Worm (Caenorhabditis elegans): ENCODE results near the gene stn-2.

The stn-2 gene

DNA sequence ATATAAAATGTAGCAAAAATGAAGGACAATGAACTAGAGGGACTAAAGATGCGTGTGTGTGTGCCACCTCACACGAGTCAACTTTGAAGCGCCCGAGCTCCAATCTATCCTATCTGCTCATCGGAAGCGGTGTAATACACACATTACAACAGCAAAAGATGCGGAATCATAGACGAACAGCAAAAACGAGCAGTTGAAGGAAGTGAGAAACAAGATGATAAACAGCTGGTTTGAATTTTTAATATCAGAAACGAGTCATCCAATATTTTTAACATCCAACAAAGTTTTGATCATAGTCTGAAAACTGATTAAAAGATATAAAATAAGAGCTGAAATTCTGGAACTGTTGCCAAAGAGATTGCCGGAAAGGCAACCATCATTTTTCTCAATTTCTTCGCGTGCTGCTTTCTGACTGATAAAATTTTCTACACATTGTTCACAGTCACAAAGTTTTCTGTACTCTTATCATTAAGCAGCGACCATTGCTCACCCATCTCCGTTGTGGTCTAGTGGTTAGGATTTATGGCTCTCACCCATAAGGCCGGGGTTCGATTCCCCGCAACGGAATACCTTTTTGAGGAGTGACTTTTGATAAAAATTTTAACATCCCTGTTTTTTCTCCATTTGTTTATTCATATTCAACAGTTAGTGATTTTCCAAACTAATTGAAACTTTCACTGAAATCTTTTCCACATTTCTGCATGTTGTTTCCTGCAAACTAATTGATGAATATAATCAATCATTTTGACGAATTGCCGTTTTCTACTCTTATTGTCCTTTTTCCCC, at the start of gene stn-2:
Gene stn-2, minus strand, starts transcription at position 75 of the 786 bp plus-strand sequence.
- TF ChIP-seq ceh-24 (tag; optimal IDR thresholded peaks at IDR 0.05) (no peak), unc-55 (GFP tag; optimal IDR thresholded peaks at IDR 0.05) (peak; percentile 40), lim-6 (tag; optimal IDR thresholded peaks at IDR 0.05) (no peak), fax-1 (tag; optimal IDR thresholded peaks at IDR 0.05) (no peak), odd-2 (tag; optimal IDR thresholded peaks at IDR 0.05) (no peak), sox-4 (tag; optimal IDR thresholded peaks at IDR 0.05) (no peak), mec-3 (tag; optimal IDR thresholded peaks at IDR 0.05; ENCODE audit: borderline replicate concordance) (no peak), sdc-2 (tag; optimal IDR thresholded peaks at IDR 0.05) (no peak), zip-5 (tag; optimal IDR thresholded peaks at IDR 0.05) (no peak)

DNA sequence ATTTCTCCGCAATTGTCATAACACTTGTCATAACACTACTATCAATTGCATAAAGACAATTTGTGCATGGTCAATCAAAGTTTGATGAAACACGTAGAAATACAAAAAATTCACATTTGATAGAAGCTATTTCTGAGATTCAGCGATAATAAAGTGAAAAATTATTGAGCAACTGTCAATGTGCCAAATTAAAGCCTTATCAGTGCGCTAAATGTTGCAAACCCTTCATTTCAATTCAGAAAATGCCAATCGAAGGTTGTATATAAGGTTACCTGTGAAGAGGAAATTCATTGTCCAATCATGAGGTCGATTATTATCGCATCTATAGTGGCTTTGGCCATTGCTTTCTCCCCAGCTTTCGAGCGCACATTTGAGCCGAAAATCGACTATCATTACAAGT, 47.2 kb upstream of the stn-2 start, which contains the start of gene vit-1:
Gene vit-1, plus strand, starts transcription at position 289 of the 400 bp plus-strand sequence.
- no peak for TF ChIP-seq nhr-232 (tag; optimal IDR thresholded peaks at IDR 0.05)

DNA sequence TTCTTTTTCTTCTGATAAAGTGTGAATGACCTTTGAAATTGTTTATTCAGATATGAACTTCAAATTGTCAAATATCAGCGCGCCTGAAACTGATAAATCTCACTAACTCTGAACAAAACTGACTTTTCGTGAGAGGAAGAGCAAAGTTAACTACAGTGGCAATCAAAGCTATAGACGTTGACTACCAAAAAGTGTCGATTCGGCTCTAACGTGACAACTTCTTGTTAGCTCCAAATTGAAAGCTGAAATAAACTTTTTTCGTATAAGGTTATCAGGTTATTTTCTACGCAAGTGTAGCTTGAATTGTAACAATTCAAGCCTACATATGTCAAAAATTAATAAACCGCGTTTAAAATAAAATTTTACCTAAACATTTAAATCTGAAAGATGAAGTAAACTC, 45.9 kb upstream of the stn-2 start:
- no peak for TF ChIP-seq ceh-31 (tag; optimal IDR thresholded peaks at IDR 0.05)
- no peak for TF ChIP-seq ceh-19 (GFP tag; optimal IDR thresholded peaks at IDR 0.05)
- TF ChIP-seq hlh-30 (tag; optimal IDR thresholded peaks at IDR 0.05; ENCODE audit: insufficient read depth), result no peak
- no peak for TF ChIP-seq Y22D7AL.16 (tag; optimal IDR thresholded peaks at IDR 0.05)
- no peak for TF ChIP-seq pha-4 (tag; optimal IDR thresholded peaks at IDR 0.05)
- TF ChIP-seq hlh-8 (tag; optimal IDR thresholded peaks at IDR 0.05), result no peak
- no peak for TF ChIP-seq ceh-45 (GFP tag; IDR thresholded peaks at IDR 0.05)

- TF ChIP-seq che-1 (tag; optimal IDR thresholded peaks at IDR 0.05) (no peak), hlh-6 (tag; optimal IDR thresholded peaks at IDR 0.05) (no peak), pha-4 (tag; optimal IDR thresholded peaks at IDR 0.05) (no peak), zip-5 (tag; optimal IDR thresholded peaks at IDR 0.05) (no peak), ceh-9 (tag; optimal IDR thresholded peaks at IDR 0.05) (no peak), hlh-8 (tag; optimal IDR thresholded peaks at IDR 0.05) (no peak), dve-1 (tag; optimal IDR thresholded peaks at IDR 0.05) (no peak), fkh-10 (GFP tag; optimal IDR thresholded peaks at IDR 0.05) (no peak), C38D4.7 (GFP tag; optimal IDR thresholded peaks at IDR 0.05) (no peak), madf-2 (tag; optimal IDR thresholded peaks at IDR 0.05) (no peak), ceh-22 (tag; optimal IDR thresholded peaks at IDR 0.05) (no peak), sox-4 (tag; optimal IDR thresholded peaks at IDR 0.05) (no peak), sdc-2 (tag; optimal IDR thresholded peaks at IDR 0.05) (no peak), nhr-232 (tag; optimal IDR thresholded peaks at IDR 0.05) (no peak), T23F11.4 (GFP tag; optimal IDR thresholded peaks at IDR 0.05) (no peak), ama-1 (optimal IDR thresholded peaks at IDR 0.05) (no peak)
These were observed 45.2 kb upstream of the stn-2 start, which contains the start of gene spp-14 for ce11 chrX:7725615-7726014. Gene spp-14 (plus strand): TSS chrX:7725979.

- no peak for TF ChIP-seq pros-1 (tag; optimal IDR thresholded peaks at IDR 0.05)
- no peak for TF ChIP-seq ceh-19 (GFP tag; optimal IDR thresholded peaks at IDR 0.05)
- no peak for TF ChIP-seq gmeb-2 (tag; optimal IDR thresholded peaks at IDR 0.05)
- TF ChIP-seq ztf-16 (tag; optimal IDR thresholded peaks at IDR 0.05), result no peak
- no peak for TF ChIP-seq Y22D7AL.16 (tag; optimal IDR thresholded peaks at IDR 0.05)
These were observed 43.7 kb upstream of the stn-2 start for ce11 chrX:7724099-7724498.

DNA sequence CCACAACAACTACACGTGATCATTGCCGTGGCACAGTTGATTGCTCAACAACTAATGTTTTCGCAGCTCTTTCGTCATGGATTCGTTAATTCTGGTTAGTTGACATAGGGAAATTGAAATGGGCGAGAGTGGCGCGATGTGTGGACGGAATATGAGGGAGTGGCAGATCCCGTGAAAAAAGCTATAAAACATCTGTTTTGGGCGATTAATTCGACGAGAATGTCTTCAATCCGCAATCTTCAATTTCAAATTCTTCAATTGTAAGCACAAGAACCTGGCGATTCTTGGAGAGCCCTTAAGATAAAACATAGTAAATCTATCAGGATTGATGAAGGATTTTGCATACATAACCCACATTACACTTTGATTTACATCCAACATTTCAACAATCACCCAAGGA, 40.1 kb upstream of the stn-2 start:
- TF ChIP-seq fkh-10 (GFP tag; optimal IDR thresholded peaks at IDR 0.05) (no peak), T23F11.4 (GFP tag; optimal IDR thresholded peaks at IDR 0.05) (no peak), fax-1 (tag; optimal IDR thresholded peaks at IDR 0.05) (no peak), hlh-15 (tag; optimal IDR thresholded peaks at IDR 0.05) (no peak), odd-2 (tag; optimal IDR thresholded peaks at IDR 0.05) (no peak), ttx-3 (tag; optimal IDR thresholded peaks at IDR 0.05) (no peak), ceh-48 (tag; optimal IDR thresholded peaks at IDR 0.05) (no peak), dmd-4 (tag; optimal IDR thresholded peaks at IDR 0.05; ENCODE audit: borderline replicate concordance) (no peak)
